Worm (Caenorhabditis elegans) whole organism, L2 larva: ENCODE data around the gene R10E4.7.

Source experiments
- elt-3 ChIP-seq: sonication (generic microtip); optimal IDR thresholded peaks from 2 replicates; lab custom pipeline; 2017; ENCODE audit warnings: missing biosample characterization, missing genetic modification characterization
- nhr-6 ChIP-seq: fragments of 150-350 bp; optimal IDR thresholded peaks from 2 replicates; lab custom pipeline; 2014; ENCODE audit warnings: missing biosample characterization, missing genetic modification characterization
- unc-55 ChIP-seq: fragments of 150-350 bp; sonication (generic microtip); optimal IDR thresholded peaks from 3 replicates; lab custom pipeline; 2014; ENCODE audit warnings: missing biosample characterization, missing genetic modification reagents, missing genetic modification characterization

- no peak for TF ChIP-seq elt-3 (tag; lab: Kevin White, UChicago)
- peak; percentile 85 for TF ChIP-seq unc-55 (GFP tag; lab: Kevin White, UChicago)
- no peak for TF ChIP-seq nhr-6 (tag; lab: Kevin White, UChicago)
Measured at ce11 chrIII:4323120-4323519, 28.5 kb downstream of the R10E4.7 start.
